Worm (Caenorhabditis elegans) whole organism, L3 larva: ENCODE results near the gene C07G3.10.

ENCODE experiments used
- lin-15B ChIP-seq: fragments of 150-350 bp; optimal IDR thresholded peaks from 2 replicates; lab custom pipeline; 2014; ENCODE audit warnings: missing biosample characterization, missing genetic modification characterization
- nhr-237 ChIP-seq: fragments of 150-350 bp; optimal IDR thresholded peaks from 2 replicates; lab custom pipeline; 2014; ENCODE audit warnings: missing biosample characterization, missing genetic modification characterization

DNA sequence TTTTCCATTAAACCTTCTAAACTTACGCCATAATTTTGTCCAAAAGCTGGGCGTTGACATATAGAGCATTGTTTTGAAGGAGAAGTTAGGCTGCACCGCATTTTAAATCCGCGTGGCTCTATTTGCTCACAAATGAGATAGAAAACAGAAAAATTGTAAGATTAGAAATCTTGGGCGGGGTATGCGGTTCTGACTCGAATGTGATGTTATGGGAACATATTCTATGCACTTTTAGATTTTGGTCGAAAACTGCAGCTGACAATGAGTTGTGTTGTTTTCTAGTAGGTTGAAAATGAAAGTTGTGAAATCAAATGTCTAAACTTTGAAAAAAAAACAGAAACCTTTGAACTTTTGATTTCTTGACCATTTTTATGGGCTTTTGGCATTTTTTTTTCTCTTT is 41.2 kb downstream of the C07G3.10 start, which contains the start of gene nhr-222:
- TF ChIP-seq lin-15B (tag; lab: Kevin White, UChicago) (no peak), nhr-237 (tag; lab: Kevin White, UChicago) (no peak)
